Worm (Caenorhabditis elegans) whole organism, mixed stage, embryonic: Measurements from ENCODE around the gene F22F4.9.

Experiments used
- lsy-2 ChIP-seq: fragments of 150-350 bp; optimal IDR thresholded peaks from 2 replicates; lab custom pipeline; 2014; ENCODE audit warnings: missing biosample characterization, missing genetic modification characterization
- ztf-11 ChIP-seq: fragments of 150-350 bp; optimal IDR thresholded peaks from 2 replicates; lab custom pipeline; 2014; ENCODE audit warnings: missing biosample characterization, missing genetic modification characterization

ce11 chrX:5994004-5994403 is 5.3 kb downstream of the F22F4.9 start:
- no peak for TF ChIP-seq lsy-2 (tag; lab: Kevin White, UChicago)
- TF ChIP-seq ztf-11 (tag; lab: Kevin White, UChicago), result no peak
